Fruit fly (Drosophila melanogaster) whole organism: ENCODE measurements around the gene ru.

Source experiments
- CG8478 ChIP-seq: fragments of >200 bp; optimal IDR thresholded peaks from 2 replicates; lab custom pipeline; 2018; ENCODE audit warnings: inconsistent platforms
- EcR ChIP-seq, 2 experiments: fragments of >200 bp; optimal IDR thresholded peaks; 2 replicates each; lab custom pipeline; 2017; ENCODE audit warnings: missing biosample characterization in 2 of 2, missing genetic modification characterization in 2 of 2, missing genetic modification reagents in 2 of 2
- psq ChIP-seq: fragments of >200 bp; optimal IDR thresholded peaks from 2 replicates; lab custom pipeline; 2017
- usp ChIP-seq: fragments of >200 bp; optimal IDR thresholded peaks from 2 replicates; lab custom pipeline; 2017; ENCODE audit warnings: missing biosample characterization, missing genetic modification characterization, mixed read lengths

dm6 chr3L:1379741-1380465 is 9.5 kb downstream of the ru start:
- no peak for TF ChIP-seq psq (lab: Kevin White, UChicago)
- TF ChIP-seq usp, result no peak
- no peak for TF ChIP-seq CG8478 (lab: Kevin White, UChicago)
- no peak for TF ChIP-seq EcR (GFP tag; optimal IDR thresholded peaks at IDR 0.05; lab: Kevin White, UChicago)
